Fruit fly (Drosophila melanogaster): ENCODE results near the gene SP555.

Gene SP555

DNA sequence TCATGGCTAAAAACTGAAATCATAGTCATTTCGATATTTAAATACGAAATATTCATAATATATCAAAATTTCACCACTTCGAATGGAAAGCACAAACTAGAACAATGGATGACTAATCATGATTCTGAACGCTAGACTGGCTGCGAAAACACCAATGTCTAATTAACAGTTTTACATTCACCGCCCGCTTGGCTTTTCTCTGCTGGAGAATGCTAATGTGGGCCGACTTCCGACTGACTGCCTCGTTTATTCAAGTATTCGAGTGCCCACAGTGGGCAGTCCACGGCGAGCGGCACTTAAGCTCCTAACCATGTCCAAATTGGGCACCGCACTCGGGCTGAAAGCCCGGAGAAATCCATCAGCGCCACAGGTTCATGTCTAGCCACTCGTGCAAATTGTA lies 35.5 kb upstream of the SP555 start:
- TF ChIP-seq usp (GFP tag; optimal IDR thresholded peaks at IDR 0.05) (no peak), Dll (optimal IDR thresholded peaks at IDR 0.05) (no peak), psq (optimal IDR thresholded peaks at IDR 0.05) (no peak), CG8478 (optimal IDR thresholded peaks at IDR 0.05) (no peak), pan (optimal IDR thresholded peaks at IDR 0.05) (no peak), EcR (GFP tag; optimal IDR thresholded peaks at IDR 0.05) (no peak)

DNA sequence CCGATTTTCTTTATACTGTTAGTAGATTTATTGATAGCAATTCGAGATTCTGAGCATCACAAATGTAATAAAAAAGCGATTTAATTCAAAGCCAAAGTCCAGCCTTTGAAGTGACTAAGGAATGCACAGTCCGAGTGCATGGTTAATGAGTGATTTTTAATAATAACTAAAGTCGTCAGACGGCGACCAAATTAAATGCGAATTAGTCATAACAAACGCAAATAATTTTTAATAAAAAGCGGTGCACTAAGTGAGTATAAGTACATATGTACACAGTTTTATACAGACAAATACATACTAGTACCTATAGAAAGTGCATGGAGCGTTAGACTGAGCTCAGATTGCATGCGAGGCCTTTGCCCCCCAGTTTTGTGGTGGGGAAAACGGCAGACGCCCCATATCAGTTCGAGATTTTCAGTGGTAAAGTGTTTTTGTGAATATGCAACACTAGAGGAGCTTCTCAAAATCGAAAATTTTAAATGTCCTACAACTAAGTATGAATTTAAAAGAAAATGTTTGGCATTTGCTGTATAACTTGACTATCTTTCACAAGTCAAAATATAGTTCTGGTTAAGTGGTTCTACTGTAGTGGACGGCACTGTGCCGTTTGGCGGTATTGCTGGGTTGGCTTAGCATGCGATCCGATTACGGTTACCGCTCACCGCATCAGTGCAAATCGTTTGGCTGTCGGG lies 34.7 kb upstream of the SP555 start:
- peak in 1 of 2 experiments; percentile 32 for TF ChIP-seq EcR (GFP tag; optimal IDR thresholded peaks at IDR 0.05)
- no peak for TF ChIP-seq CG8478 (optimal IDR thresholded peaks at IDR 0.05)
- TF ChIP-seq psq (optimal IDR thresholded peaks at IDR 0.05) = no peak

DNA sequence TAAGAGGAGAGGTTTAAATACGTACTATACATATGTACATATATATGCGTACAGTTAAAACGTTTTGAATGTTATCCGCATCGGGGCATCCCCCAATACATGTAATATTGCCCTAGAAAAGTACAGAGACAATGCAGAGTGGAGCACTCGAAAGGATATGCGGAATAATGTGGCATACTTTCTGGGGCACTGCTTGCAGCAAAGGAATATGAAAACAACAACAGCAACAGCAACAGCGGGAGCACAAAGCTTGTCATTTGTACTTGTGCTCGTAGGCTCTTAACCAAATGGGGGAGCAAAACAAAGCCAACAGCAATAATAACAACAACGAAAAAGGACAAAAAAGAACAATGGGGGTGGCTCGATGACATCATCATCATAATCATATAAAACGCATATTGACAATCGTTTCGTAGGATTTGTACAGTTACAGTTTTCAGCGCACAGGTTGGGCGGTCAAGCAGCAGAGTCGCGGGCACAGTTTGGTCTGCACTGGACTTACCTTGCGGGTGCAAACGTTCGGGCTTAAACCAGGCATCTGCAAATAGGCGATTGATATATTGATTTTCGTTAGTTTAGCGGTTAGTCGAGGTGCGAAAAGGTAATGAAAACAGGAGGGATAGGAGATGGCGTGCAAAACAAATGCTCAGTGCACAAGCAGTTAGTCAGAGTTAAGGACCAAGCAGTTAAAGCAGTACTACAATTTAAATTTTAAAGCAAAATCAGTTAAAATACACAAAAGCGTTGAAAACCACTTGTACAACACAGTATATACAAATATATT lies 33.6 kb upstream of the SP555 start:
- TF ChIP-seq CG8478 (optimal IDR thresholded peaks at IDR 0.05) = no peak
- TF ChIP-seq pan (optimal IDR thresholded peaks at IDR 0.05) = no peak
- no peak for TF ChIP-seq psq (optimal IDR thresholded peaks at IDR 0.05)
- no peak for TF ChIP-seq Dll (optimal IDR thresholded peaks at IDR 0.05)

DNA sequence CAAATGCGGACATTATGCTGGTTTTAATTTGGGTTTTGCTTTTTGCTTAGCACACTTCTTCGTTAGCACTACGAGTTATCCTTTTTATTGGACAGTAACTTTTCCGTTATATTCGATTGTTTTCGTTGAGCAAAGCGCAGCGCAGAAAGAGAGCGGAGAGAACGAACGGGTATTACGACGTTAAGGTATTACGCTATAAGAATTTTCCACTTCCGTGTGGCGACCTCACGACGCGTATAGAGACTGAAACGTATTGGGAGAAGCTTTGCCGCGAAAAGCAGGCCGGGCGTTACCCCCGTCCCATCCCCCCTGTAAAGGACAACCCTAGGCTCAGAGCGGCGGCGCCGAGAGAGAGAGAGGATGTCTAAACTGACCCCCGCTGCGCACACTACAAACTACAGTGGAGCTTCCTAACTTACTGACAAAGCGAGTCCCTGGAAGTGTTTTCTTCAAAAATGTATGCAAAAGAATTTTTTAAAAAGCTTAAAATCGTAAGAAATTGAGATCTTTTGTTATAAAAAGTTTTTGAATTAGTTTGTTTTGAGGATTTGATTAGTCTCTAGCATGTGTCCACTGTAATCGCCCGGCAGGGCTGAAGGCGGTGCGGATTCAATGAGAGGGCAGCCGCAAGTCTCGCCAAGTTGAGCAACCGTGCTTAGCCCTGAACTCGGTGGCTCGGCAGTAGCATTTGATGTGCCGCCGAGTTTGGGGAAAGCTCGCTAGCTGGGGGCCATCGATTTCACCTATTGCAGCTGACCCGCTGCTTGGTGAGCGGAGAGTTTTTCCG lies 32.6 kb upstream of the SP555 start:
- peak; percentile 65 for TF ChIP-seq pan (optimal IDR thresholded peaks at IDR 0.05)
- no peak for TF ChIP-seq usp (GFP tag; optimal IDR thresholded peaks at IDR 0.05)

DNA sequence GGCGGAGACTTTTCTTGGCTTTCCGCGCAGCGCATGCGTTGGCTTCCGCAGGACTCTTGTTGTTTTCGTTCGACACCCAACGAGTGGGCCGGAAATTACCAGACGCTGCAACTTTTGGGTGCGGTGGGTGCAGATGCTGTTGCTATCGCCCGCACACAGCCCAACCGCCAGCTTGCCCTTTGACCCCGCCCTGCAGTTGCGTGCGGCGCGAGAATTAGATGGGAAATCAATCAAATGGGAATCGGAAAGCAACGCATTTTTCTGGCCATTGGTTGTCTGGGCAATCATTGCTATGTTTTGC lies 32.1 kb upstream of the SP555 start:
- no peak for TF ChIP-seq usp (GFP tag; optimal IDR thresholded peaks at IDR 0.05)
- no peak for TF ChIP-seq pan (optimal IDR thresholded peaks at IDR 0.05)
- TF ChIP-seq EcR (GFP tag; optimal IDR thresholded peaks at IDR 0.05) = no peak
- no peak for TF ChIP-seq psq (optimal IDR thresholded peaks at IDR 0.05)
- no peak for TF ChIP-seq CG8478 (optimal IDR thresholded peaks at IDR 0.05)
- TF ChIP-seq Dll (optimal IDR thresholded peaks at IDR 0.05) = no peak

DNA sequence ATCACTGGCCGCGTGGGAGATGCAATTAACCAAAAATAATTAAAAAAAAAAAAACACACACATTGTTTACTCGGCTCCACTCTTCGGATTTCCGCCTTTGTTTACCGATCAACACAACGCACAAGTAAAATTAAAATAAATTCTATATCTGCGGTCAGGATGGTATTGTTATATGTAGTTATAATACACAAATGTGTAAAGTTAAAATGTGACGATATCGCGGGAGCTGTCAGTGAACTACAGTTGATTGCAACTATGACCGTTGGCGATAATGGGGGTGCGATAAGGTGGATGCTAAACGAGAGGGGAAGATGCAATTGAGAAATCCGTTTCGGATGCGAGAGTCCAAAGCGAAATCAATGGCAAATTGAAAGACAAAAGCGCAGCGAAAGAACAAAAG lies 31.2 kb upstream of the SP555 start:
- TF ChIP-seq CG8478 (optimal IDR thresholded peaks at IDR 0.05) = no peak
- no peak for TF ChIP-seq psq (optimal IDR thresholded peaks at IDR 0.05)

DNA sequence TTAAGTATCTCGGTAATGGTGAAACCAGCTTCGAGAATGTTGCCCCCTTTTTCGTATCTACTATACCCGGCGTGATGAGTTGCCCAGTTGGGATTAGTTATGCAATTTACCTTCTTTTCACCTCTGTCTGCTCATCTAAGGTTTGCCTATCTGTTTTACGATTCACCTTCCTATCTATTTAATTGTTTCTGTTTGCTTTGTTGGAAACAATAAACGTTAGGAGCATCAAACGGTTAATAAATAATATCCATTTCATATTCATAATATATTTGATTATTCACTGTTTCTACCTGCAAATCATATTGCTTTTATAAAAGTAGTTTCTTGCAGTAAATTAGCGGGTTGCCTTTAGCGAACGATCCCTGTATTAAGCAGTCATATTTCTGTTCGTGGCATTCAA lies 30.3 kb upstream of the SP555 start:
- no peak for TF ChIP-seq CG8478 (optimal IDR thresholded peaks at IDR 0.05)
- TF ChIP-seq usp (GFP tag; optimal IDR thresholded peaks at IDR 0.05) = no peak
- no peak for TF ChIP-seq psq (optimal IDR thresholded peaks at IDR 0.05)
- TF ChIP-seq pan (optimal IDR thresholded peaks at IDR 0.05) = no peak
- TF ChIP-seq EcR (GFP tag; optimal IDR thresholded peaks at IDR 0.05) = no peak
- TF ChIP-seq Dll (optimal IDR thresholded peaks at IDR 0.05) = no peak

DNA sequence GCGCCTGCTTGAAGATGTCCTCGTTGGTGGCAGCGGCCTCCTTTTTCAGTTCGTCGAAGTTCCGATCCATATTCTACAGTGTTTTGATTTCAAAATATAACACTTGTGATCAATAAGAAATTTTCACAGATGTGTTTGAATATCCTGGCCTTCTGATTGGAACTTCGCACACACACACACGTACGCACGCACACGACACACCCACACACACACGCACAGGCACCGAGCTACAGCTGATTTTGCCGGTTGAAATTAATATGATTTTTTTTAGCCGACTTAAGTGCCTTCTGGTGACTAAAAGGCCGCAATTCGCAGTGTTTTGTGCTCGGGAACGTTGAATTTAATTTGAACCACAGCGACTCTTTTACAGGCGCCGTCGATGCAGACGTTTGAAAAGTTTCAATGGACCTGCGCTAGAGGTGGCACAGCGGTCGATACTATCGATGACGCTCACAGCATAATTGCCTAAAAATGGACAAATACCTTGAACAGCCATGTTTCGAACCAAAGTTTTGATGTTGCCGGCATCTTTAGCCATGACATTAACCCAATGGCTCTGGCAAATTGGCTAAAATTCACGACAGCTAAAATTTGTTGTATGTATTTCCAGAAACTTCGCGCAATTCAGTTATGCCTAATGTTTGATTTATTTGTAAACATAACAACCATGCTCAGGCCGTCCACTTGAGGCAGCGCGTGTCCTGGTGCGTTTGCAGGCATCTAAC lies 28.0 kb upstream of the SP555 start, which contains the start of gene Rtnl1:
Rtnl1 (minus strand) TSS at position 415 of the 725 bp plus-strand sequence.
- no peak for TF ChIP-seq pan (optimal IDR thresholded peaks at IDR 0.05)
- no peak for TF ChIP-seq usp (GFP tag; optimal IDR thresholded peaks at IDR 0.05)
- no peak for TF ChIP-seq psq (optimal IDR thresholded peaks at IDR 0.05)
- no peak for TF ChIP-seq EcR (GFP tag; optimal IDR thresholded peaks at IDR 0.05)
- no peak for TF ChIP-seq Dll (optimal IDR thresholded peaks at IDR 0.05)
- TF ChIP-seq CG8478 (optimal IDR thresholded peaks at IDR 0.05) = no peak

DNA sequence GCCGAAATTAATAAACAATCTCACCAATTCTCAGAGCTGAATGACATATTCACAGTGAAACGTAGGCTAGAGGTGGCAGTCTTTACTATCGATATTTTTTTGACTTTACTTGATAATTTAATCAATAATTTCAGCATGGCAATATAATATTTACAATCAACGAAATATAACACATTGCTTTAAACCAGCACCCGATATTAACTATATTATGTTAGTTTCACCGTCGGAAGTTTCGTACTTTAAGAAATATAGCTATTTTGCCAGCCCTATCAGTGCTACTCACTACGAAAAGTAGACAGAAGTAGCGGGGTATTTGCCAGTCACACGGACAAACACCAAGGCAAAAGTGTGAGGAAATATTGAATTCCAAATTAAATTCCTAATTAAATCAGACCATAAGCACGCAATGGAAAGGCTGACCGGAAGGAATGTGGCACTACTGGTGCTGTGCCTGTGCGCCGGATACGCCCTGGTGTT lies 26.7 kb upstream of the SP555 start, which contains the start of the genes CG31917, Tfb5 and SelT:
CG31917 (minus strand) TSS at position 51 of the 477 bp plus-strand sequence.
Tfb5 (minus strand) TSS at position 51 of the 477 bp plus-strand sequence.
SelT (plus strand) TSS at position 139 of the 477 bp plus-strand sequence.
- no peak for TF ChIP-seq pan (optimal IDR thresholded peaks at IDR 0.05)
- no peak for TF ChIP-seq psq (optimal IDR thresholded peaks at IDR 0.05)
- TF ChIP-seq usp (GFP tag; optimal IDR thresholded peaks at IDR 0.05) = no peak
- TF ChIP-seq Dll (optimal IDR thresholded peaks at IDR 0.05) = no peak
- no peak for TF ChIP-seq CG8478 (optimal IDR thresholded peaks at IDR 0.05)
- TF ChIP-seq EcR (GFP tag; optimal IDR thresholded peaks at IDR 0.05) = no peak

DNA sequence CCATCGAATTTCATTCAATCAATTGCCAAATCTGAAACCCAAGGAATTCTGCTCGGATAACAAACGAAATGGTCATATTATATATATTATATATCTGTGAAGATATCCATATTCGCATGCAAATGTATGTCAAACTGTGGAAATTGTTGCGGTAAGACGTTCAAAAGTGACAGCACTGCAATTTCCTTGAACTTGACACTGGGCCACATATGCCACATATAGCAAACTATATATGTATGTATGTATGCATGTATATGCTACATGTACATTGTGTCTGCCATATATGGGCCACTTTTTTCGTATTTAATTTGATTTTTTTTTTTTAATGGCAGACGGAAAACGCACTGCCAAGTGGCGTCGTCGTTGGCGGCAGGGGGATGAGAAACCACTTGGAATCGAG lies 17.0 kb upstream of the SP555 start:
- TF ChIP-seq CG8478 (optimal IDR thresholded peaks at IDR 0.05) (no peak), EcR (GFP tag; optimal IDR thresholded peaks at IDR 0.05) (no peak), pan (optimal IDR thresholded peaks at IDR 0.05) (no peak)

DNA sequence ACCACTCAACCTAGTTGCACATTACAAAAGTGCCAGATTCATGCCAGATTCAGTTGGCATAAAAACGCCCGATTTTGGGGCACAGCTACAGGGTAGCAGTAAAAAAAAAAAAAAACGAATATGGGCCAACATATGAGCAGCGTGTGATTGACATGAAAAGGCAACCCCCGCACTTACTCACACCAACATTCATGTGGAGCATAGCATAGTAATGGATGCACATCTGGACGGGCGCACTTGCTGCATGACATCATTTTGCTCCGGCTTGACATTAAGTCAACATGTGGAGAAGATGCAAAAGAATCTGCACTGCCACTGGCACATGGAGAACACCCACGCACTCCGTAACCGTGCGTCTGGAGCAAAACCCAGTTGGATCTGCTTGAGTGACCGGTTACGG lies 14.9 kb upstream of the SP555 start:
- TF ChIP-seq usp (GFP tag; optimal IDR thresholded peaks at IDR 0.05) (no peak), CG8478 (optimal IDR thresholded peaks at IDR 0.05) (no peak), pan (optimal IDR thresholded peaks at IDR 0.05) (no peak), psq (optimal IDR thresholded peaks at IDR 0.05) (no peak), EcR (GFP tag; optimal IDR thresholded peaks at IDR 0.05) (no peak), Dll (optimal IDR thresholded peaks at IDR 0.05) (no peak)

DNA sequence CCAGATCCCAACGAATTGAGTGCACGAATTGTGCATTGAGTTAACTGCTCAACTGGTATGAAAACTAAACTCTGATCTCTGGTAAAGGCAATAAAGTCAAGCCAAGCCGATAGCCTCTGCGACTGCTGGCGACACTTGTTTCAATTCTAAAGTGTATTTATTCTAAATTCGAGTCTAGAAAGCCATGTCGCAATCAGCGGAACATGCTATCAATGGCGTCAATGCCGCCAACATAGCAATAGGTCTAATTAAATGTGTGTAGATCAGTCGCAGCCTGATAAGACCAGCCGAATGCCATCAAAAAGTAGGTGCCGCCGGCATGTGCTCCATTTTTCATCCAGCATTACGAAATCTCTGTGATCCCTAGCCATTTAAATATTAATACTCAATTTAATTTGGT lies 12.0 kb upstream of the SP555 start:
- TF ChIP-seq EcR (GFP tag; optimal IDR thresholded peaks at IDR 0.05) = no peak
- TF ChIP-seq Dll (optimal IDR thresholded peaks at IDR 0.05) = no peak
- TF ChIP-seq psq (optimal IDR thresholded peaks at IDR 0.05) = no peak
- TF ChIP-seq CG8478 (optimal IDR thresholded peaks at IDR 0.05) = no peak
- TF ChIP-seq pan (optimal IDR thresholded peaks at IDR 0.05) = no peak
- no peak for TF ChIP-seq usp (GFP tag; optimal IDR thresholded peaks at IDR 0.05)

Data from whole organism.